Worm (Caenorhabditis elegans) whole organism, L1 larva: ENCODE data around the gene H18N23.2.

Source experiments
- alr-1 ChIP-seq: fragments of 200-800 bp; sonication (Bioruptor generic); optimal IDR thresholded peaks from 2 replicates; lab custom pipeline; 2018; ENCODE audit warnings: borderline replicate concordance, mild to moderate bottlenecking, missing genetic modification characterization, missing compliant biosample characterization
- elt-3 ChIP-seq, 6 experiments: fragments of 150-350 bp in 1 of 6; sonication (generic microtip); optimal IDR thresholded peaks; 2 replicates each; lab custom pipeline; 2017 to 2018; ENCODE audit warnings: missing biosample characterization in 6 of 6, missing genetic modification characterization in 6 of 6, inconsistent platforms in 1 of 6
- mep-1 ChIP-seq: fragments of 150-350 bp; optimal IDR thresholded peaks from 2 replicates; lab custom pipeline; 2014; ENCODE audit warnings: missing biosample characterization, missing genetic modification characterization
- nhr-12 ChIP-seq: sonication (generic microtip); optimal IDR thresholded peaks from 2 replicates; lab custom pipeline; 2017; ENCODE audit warnings: missing biosample characterization, missing genetic modification characterization
- nhr-28 ChIP-seq: fragments of 150-350 bp; optimal IDR thresholded peaks from 2 replicates; lab custom pipeline; 2014; ENCODE audit warnings: missing biosample characterization, missing genetic modification characterization
- nhr-76 ChIP-seq: sonication (generic microtip); optimal IDR thresholded peaks from 2 replicates; lab custom pipeline; 2017; ENCODE audit warnings: missing biosample characterization, missing genetic modification characterization
- rnt-1 ChIP-seq: sonication (generic microtip); optimal IDR thresholded peaks from 2 replicates; lab custom pipeline; 2016; ENCODE audit warnings: mild to moderate bottlenecking, missing genetic modification characterization, moderate library complexity, missing compliant biosample characterization
- tbx-2 ChIP-seq: sonication (generic microtip); optimal IDR thresholded peaks from 2 replicates; lab custom pipeline; 2016; ENCODE audit warnings: missing genetic modification characterization, missing compliant biosample characterization
- zip-4 ChIP-seq: fragments of 200-800 bp; sonication (Bioruptor generic); optimal IDR thresholded peaks from 2 replicates; lab custom pipeline; 2018; ENCODE audit warnings: mild to moderate bottlenecking, missing genetic modification characterization, moderate library complexity, missing compliant biosample characterization

- TF ChIP-seq tbx-2 (no peak), rnt-1 (tag; lab: Kevin White, UChicago) (peak; percentile 54), nhr-76 (tag; lab: Kevin White, UChicago) (no peak), mep-1 (tag; lab: Kevin White, UChicago) (no peak), elt-3 (tag; optimal IDR thresholded peaks at IDR 0.05; lab: Kevin White, UChicago) (no peak), zip-4 (GFP tag; lab: Kevin White, UChicago) (no peak), nhr-28 (no peak), nhr-12 (tag; lab: Kevin White, UChicago) (no peak), alr-1 (tag; lab: Kevin White, UChicago) (no peak)
These were observed 29.5 kb downstream of the H18N23.2 start for ce11 chrX:17611180-17611579.
